Worm (Caenorhabditis elegans): ENCODE results near the gene aagr-4.

- no peak for TF ChIP-seq ama-1 (optimal IDR thresholded peaks at IDR 0.05)
- no peak for TF ChIP-seq F13H6.1 (tag; optimal IDR thresholded peaks at IDR 0.05)
- TF ChIP-seq lin-11 (tag; optimal IDR thresholded peaks at IDR 0.05) = no peak
- no peak for TF ChIP-seq nhr-237 (tag; optimal IDR thresholded peaks at IDR 0.05)
These were observed 21.4 kb upstream of the aagr-4 start for ce11 chrX:439031-439430.
